Fruit fly (Drosophila melanogaster) whole organism: ENCODE measurements around the gene Trx2.

Experiments used
- CG8478 ChIP-seq: fragments of >200 bp; optimal IDR thresholded peaks from 2 replicates; lab custom pipeline; 2018; ENCODE audit warnings: inconsistent platforms
- Dll ChIP-seq: fragments of >200 bp; optimal IDR thresholded peaks from 2 replicates; lab custom pipeline; 2017
- EcR ChIP-seq, 2 experiments: fragments of >200 bp; optimal IDR thresholded peaks; 2 replicates each; lab custom pipeline; 2017; ENCODE audit warnings: missing biosample characterization in 2 of 2, missing genetic modification characterization in 2 of 2, missing genetic modification reagents in 2 of 2
- pan ChIP-seq: fragments of >200 bp; optimal IDR thresholded peaks from 2 replicates; lab custom pipeline; 2017
- psq ChIP-seq: fragments of >200 bp; optimal IDR thresholded peaks from 2 replicates; lab custom pipeline; 2017
- usp ChIP-seq: fragments of >200 bp; optimal IDR thresholded peaks from 2 replicates; lab custom pipeline; 2017; ENCODE audit warnings: missing biosample characterization, missing genetic modification characterization, mixed read lengths

Trx2 gene

DNA sequence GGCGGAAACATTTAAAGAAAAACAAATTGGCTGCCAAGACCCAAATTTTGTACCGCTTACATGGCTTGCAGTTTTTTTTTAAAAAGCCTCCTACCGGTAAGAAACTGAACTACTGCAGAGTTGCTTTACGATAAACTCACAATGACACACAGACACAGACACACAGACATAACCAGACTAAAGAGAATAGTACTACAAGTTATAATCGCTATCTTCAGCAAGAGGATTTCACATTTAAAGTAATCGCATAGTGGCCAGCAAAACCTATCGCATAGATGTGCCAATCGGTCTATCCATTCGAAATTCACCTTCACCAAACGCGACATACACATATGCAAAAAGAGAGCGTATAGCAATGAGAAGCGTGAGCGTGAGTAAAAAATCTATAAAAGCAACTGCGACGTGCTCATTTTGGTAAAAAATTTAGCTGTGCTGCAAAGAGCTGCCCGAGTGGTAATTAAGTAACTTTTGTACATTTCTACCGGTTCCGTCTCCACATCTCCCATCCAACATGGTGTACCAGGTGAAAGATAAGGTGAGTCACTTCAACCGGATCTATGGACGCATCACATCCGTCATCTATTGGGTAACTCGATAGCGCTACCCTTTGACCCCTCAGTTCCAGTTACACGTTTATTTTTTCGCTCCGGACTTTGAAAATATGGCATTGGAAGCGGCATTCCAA is at the start of gene Trx2:
Trx2 (plus strand) TSS at position 161 of the 685 bp plus-strand sequence.
- TF ChIP-seq CG8478 (lab: Kevin White, UChicago): no peak

- no peak for TF ChIP-seq Dll
- no peak for TF ChIP-seq psq
- TF ChIP-seq CG8478 (lab: Kevin White, UChicago): no peak
- no peak for TF ChIP-seq usp (GFP tag; lab: Kevin White, UChicago)
- no peak for TF ChIP-seq EcR (GFP tag; optimal IDR thresholded peaks at IDR 0.05; lab: Kevin White, UChicago)
- no peak for TF ChIP-seq pan
Observed at dm6 chr2L:9564527-9564926, 48.4 kb upstream of the Trx2 start.

DNA sequence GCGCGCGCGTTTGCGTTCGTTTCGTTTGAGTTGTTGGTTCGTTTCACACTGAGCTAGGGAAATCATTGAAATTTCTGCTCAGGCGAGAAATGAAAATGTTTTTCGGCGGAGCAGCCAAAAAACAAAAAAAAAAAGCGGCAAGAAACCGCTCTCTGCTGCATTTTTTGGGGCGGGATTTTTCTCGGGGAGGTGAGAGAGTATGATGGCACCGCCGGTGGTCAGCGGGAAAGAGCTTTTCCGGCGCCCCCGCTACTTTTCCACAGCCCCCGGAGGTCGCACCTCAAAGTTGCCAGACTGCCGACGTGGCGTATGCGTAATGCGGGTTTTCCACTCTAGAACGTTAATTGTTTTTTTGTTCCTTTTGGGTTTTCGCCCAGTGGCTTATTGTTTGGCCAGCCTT is 47.6 kb upstream of the Trx2 start, which contains the start of gene CG46468:
CG46468 (minus strand) TSS at position 52 of the 400 bp plus-strand sequence.
- TF ChIP-seq CG8478 (lab: Kevin White, UChicago) (no peak), psq (no peak), Dll (no peak)

- no peak for TF ChIP-seq psq
- TF ChIP-seq EcR (GFP tag; optimal IDR thresholded peaks at IDR 0.05; lab: Kevin White, UChicago): no peak
- TF ChIP-seq usp (GFP tag; lab: Kevin White, UChicago): no peak
- no peak for TF ChIP-seq CG8478 (lab: Kevin White, UChicago)
- TF ChIP-seq pan: no peak
Observed at dm6 chr2L:9566656-9567055, 46.3 kb upstream of the Trx2 start, which contains the start of gene jp. Gene jp (minus strand): TSS chr2L:9566750.

DNA sequence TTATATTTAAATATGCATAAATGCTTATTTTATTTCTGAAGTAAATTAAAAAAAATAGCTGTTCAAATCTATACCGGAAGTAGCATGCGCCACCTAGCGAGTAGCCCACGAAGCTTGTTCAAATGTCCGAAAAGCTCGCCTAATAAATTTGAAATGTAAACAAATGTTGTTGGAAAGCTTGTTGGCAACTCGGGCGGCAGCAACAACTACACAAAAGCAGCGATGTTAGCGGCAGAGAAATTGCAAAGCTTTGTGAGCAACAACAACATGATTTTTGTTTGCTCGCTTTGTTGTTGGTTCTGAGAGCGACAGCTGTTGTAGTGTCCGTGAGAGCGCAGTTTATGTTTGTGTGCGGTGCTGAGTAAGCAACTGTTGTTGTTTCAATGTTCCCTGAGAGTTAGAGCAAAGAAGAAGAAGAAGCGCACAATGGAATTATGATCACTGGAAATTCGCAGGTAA is 45.5 kb upstream of the Trx2 start:
- TF ChIP-seq CG8478 (lab: Kevin White, UChicago) (no peak), usp (GFP tag; lab: Kevin White, UChicago) (no peak)

DNA sequence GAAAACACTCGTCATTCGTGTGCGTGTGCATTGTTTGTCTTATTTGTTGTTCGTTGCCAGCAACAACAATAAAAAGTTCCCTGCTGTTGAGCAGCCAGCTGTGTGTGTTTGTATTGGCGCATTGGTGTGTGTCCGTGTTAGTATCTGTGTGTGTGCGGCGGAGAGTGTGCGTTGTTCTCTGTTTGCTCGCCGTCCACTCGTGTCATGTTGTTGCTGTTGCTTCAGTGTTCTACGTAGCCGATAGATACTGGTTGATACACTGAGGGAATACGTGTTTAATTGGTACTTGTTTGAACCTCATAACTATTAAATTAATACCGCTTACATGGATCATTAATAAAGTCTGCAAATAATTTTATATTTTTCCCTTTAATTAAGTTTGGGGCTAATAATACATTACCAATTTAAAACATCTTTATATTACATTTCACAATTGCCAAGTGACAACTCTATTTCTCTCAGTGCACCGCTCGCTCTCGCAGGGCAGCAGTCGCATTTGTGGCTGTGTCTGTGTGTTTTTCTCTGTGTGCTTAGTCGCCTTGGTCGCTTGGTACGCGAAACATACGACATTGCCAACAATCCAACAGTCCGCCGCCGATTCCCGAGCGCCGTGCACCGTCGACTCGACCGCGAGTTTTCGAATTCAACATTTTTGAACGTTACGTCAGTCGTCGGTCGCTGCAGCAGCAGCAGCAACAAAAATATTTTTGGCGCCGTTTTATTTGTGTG is 44.4 kb upstream of the Trx2 start, which contains the start of gene brwl:
brwl (plus strand) TSS at position 531 of the 729 bp plus-strand sequence.
- TF ChIP-seq pan (no peak), Dll (peak; percentile 11), psq (no peak), CG8478 (lab: Kevin White, UChicago) (no peak), usp (GFP tag; lab: Kevin White, UChicago) (no peak)

DNA sequence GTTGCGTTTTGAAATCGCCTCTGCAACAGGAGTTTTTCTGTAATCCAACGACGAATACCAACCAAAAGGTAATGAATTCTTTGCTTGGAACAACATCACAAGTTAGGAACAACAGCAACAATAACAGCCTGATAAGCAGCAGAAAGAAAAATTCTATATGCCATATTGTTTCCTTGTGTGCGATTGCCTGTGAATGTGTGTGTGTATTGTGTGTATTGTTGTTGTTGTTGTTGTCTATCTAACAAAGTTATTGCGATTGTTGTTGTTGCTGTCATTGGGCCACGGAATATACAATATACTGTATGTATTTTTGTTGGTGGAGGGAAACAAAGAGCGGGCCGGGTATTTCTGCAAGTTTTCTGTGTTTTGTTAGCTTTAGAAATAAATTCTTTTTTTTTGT is 43.8 kb upstream of the Trx2 start:
- TF ChIP-seq usp (GFP tag; lab: Kevin White, UChicago) (no peak), Dll (no peak), psq (no peak), EcR (GFP tag; optimal IDR thresholded peaks at IDR 0.05; lab: Kevin White, UChicago) (no peak), pan (no peak), CG8478 (lab: Kevin White, UChicago) (no peak)

DNA sequence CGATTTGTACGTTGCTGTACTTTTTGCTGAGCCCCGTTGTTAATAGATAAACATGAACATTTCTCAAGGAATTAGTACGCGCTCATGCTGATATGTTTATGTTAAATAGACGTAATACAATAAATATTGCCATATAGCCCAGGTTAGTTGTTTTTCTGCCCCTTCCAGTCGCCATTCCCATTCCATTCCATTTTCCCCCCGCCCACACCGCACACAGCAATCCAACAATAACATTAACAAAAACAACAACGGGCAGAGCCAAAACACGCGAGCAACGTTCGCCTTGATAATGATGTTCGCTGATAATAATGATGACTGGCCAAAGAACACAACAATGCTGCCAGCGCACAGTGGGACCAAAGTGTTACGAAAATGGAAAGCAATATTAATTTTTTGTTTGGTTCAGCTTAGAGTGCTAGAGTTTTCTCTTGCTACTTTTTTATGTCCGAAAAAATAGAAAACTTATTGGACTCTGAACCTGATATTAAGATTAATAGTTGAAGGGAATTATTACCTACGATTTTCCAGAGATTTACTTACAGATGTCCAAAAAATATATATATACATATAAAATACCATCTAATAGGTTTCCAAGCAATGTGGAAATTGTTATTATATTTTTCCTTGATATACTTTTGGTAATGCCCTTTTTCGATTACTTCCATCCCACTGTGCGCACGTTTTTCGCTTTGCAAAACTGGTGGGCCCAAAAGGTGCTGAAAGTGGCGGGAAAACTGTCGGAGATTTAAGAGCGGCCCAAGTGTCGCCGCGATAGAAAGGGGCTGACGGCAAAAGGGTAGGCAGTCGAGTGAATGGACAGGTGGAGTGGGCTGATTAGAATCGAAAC is 43.2 kb upstream of the Trx2 start:
- no peak for TF ChIP-seq pan
- TF ChIP-seq psq: no peak
- no peak for TF ChIP-seq Dll
- TF ChIP-seq EcR (GFP tag; optimal IDR thresholded peaks at IDR 0.05; lab: Kevin White, UChicago): no peak
- TF ChIP-seq usp (GFP tag; lab: Kevin White, UChicago): no peak
- no peak for TF ChIP-seq CG8478 (lab: Kevin White, UChicago)

dm6 chr2L:9570673-9571193 is 42.2 kb upstream of the Trx2 start:
- TF ChIP-seq pan (no peak), Dll (no peak), usp (GFP tag; lab: Kevin White, UChicago) (no peak), CG8478 (lab: Kevin White, UChicago) (no peak), EcR (GFP tag; optimal IDR thresholded peaks at IDR 0.05; lab: Kevin White, UChicago) (no peak), psq (no peak)

DNA sequence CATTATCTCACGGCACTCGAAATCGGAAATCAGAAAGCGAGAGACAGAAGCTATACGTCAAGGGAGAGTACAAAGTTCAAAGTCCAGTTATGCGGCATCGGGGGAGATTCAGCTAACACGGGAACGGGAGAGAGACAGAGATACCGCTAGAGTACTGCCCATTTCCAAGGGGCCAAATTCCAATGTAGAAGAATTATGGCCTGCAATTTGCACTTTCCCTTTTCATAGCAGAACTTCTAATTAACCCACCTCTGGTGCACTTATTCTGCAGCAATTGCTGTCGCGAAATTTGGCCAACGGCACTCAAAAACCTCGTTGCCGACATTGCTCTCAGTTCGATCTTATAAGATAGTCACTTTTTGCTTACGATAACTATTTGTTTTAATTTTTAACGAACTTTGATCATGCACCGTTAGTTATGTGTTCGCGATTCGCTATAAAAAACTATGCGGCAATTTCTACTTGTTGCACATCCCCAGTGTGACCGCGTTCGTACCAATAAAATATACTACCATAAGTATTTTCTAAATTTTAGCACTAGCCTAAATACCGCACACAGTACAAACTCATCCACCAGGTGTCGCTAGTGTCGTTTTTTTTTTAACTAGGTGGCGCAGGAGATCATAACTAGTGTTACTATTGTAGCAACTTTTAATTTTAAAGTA is 36.6 kb upstream of the Trx2 start, which contains the start of gene Mtpalpha:
Mtpalpha (minus strand) TSS at position 501 of the 665 bp plus-strand sequence.
- no peak for TF ChIP-seq psq
- no peak for TF ChIP-seq usp (GFP tag; lab: Kevin White, UChicago)
- TF ChIP-seq EcR (GFP tag; optimal IDR thresholded peaks at IDR 0.05; lab: Kevin White, UChicago): no peak
- no peak for TF ChIP-seq CG8478 (lab: Kevin White, UChicago)
- TF ChIP-seq pan: no peak

- no peak for TF ChIP-seq Dll
- TF ChIP-seq usp (GFP tag; lab: Kevin White, UChicago): no peak
- TF ChIP-seq psq: no peak
- no peak for TF ChIP-seq pan
- TF ChIP-seq EcR (GFP tag; optimal IDR thresholded peaks at IDR 0.05; lab: Kevin White, UChicago): no peak
- TF ChIP-seq CG8478 (lab: Kevin White, UChicago): no peak
Observed at dm6 chr2L:9579538-9579937, 33.4 kb upstream of the Trx2 start, which contains the start of gene CG31709. Gene CG31709 (minus strand): TSS chr2L:9579638.
